Fruit fly (Drosophila melanogaster) whole organism, embryonic: ENCODE results near the gene CG43093.

Source experiments
- Adf1 ChIP-seq: fragments of 200-800 bp; sonication (Bioruptor generic); IDR thresholded peaks from 2 replicates; pipeline ENCODE4 v1.3.6; 2022; ENCODE audit warnings: missing biosample characterization, missing genetic modification characterization
- Antp ChIP-seq: fragments of 200-800 bp; sonication (Bioruptor generic); optimal IDR thresholded peaks from 3 replicates; lab custom pipeline; 2016; ENCODE audit warnings: missing biosample characterization, missing genetic modification characterization
- Asciz ChIP-seq: fragments of 200-800 bp; sonication (Bioruptor generic); optimal IDR thresholded peaks from 2 replicates; lab custom pipeline; 2017; ENCODE audit warnings: missing biosample characterization, mild to moderate bottlenecking, missing genetic modification characterization, missing genetic modification reagents
- CG11696 ChIP-seq: fragments of 200-800 bp; sonication (Bioruptor generic); IDR thresholded peaks from 2 replicates; pipeline ENCODE4 v1.3.6; 2022; ENCODE audit warnings: missing biosample characterization, missing genetic modification characterization
- CG12942 ChIP-seq: fragments of 200-800 bp; sonication (Bioruptor generic); optimal IDR thresholded peaks from 3 replicates; lab custom pipeline; 2016; ENCODE audit warnings: missing biosample characterization, missing genetic modification characterization
- CG13287 ChIP-seq: fragments of 200-800 bp; sonication (Bioruptor generic); IDR thresholded peaks from 2 replicates; pipeline ENCODE4 v1.3.6; 2022; ENCODE audit warnings: missing biosample characterization, missing genetic modification characterization; ENCODE audit not compliant: partially characterized antibody
- CG13775 ChIP-seq: fragments of 200-800 bp; sonication (Bioruptor generic); optimal IDR thresholded peaks from 3 replicates; lab custom pipeline; 2017; ENCODE audit warnings: missing biosample characterization, mild to moderate bottlenecking, missing genetic modification characterization
- CG14710 ChIP-seq: fragments of 200-800 bp; sonication (Bioruptor generic); optimal IDR thresholded peaks from 3 replicates; lab custom pipeline; 2019; ENCODE audit warnings: missing biosample characterization, mild to moderate bottlenecking, missing genetic modification characterization, moderate library complexity
- CG1603 ChIP-seq: fragments of 200-800 bp; sonication (Bioruptor generic); optimal IDR thresholded peaks from 2 replicates; lab custom pipeline; 2019; ENCODE audit warnings: missing biosample characterization, mild to moderate bottlenecking, missing genetic modification characterization, moderate library complexity
- CG17612 ChIP-seq: fragments of 200-800 bp; sonication (Bioruptor generic); IDR thresholded peaks from 2 replicates; pipeline ENCODE4 v1.3.6; 2022; ENCODE audit warnings: missing biosample characterization, missing genetic modification characterization
- CG18011 ChIP-seq: fragments of 200-800 bp; sonication (Bioruptor generic); optimal IDR thresholded peaks from 2 replicates; lab custom pipeline; 2017; ENCODE audit warnings: missing biosample characterization, missing genetic modification characterization, mild to moderate bottlenecking, moderate library complexity, missing genotype
- CG18262 ChIP-seq: fragments of 200-800 bp; optimal IDR thresholded peaks from 3 replicates; lab custom pipeline; 2019; ENCODE audit warnings: missing biosample characterization, mild to moderate bottlenecking, missing genetic modification characterization, moderate library complexity
- CG18476 ChIP-seq: fragments of 200-800 bp; sonication (Bioruptor generic); optimal IDR thresholded peaks from 2 replicates; lab custom pipeline; 2016; ENCODE audit warnings: missing biosample characterization, mild to moderate bottlenecking, missing genetic modification characterization
- CG18599 ChIP-seq: fragments of 200-800 bp; sonication (Bioruptor generic); optimal IDR thresholded peaks from 3 replicates; lab custom pipeline; 2017; ENCODE audit warnings: missing biosample characterization, missing genetic modification characterization, mild to moderate bottlenecking, moderate library complexity, missing genetic modification reagents
- CG2199 ChIP-seq: fragments of 200-800 bp; sonication (Bioruptor generic); IDR thresholded peaks from 3 replicates; pipeline ENCODE4 v1.3.6; 2022; ENCODE audit warnings: missing biosample characterization, missing genetic modification characterization
- CG2712 ChIP-seq: fragments of 200-800 bp; optimal IDR thresholded peaks from 3 replicates; lab custom pipeline; 2019; ENCODE audit warnings: missing biosample characterization, mild to moderate bottlenecking, missing genetic modification characterization, moderate library complexity
- CG33213 ChIP-seq: fragments of 200-800 bp; sonication (Bioruptor generic); optimal IDR thresholded peaks from 3 replicates; lab custom pipeline; 2016; ENCODE audit warnings: missing biosample characterization, missing genetic modification characterization
- CG7963 ChIP-seq: fragments of 200-800 bp; sonication (Bioruptor generic); IDR thresholded peaks from 3 replicates; pipeline ENCODE4 v1.3.6; 2022; ENCODE audit warnings: missing biosample characterization, missing genetic modification characterization; ENCODE audit not compliant: partially characterized antibody
- CG7987 ChIP-seq: fragments of 200-800 bp; sonication (Bioruptor generic); optimal IDR thresholded peaks from 2 replicates; lab custom pipeline; 2018; ENCODE audit warnings: missing biosample characterization, mild to moderate bottlenecking, missing genetic modification characterization, moderate library complexity
- Camta ChIP-seq: fragments of 200-800 bp; sonication (Bioruptor generic); optimal IDR thresholded peaks from 2 replicates; lab custom pipeline; 2016; ENCODE audit warnings: missing biosample characterization, missing genetic modification characterization
- Dll ChIP-seq: fragments of 200-800 bp; sonication (Bioruptor generic); IDR thresholded peaks from 4 replicates; pipeline ENCODE4 v1.3.6; 2022; ENCODE audit warnings: missing biosample characterization, missing genetic modification characterization; ENCODE audit not compliant: partially characterized antibody
- Drgx ChIP-seq: fragments of 200-800 bp; sonication (Bioruptor generic); IDR thresholded peaks from 2 replicates; pipeline ENCODE4 v1.3.6; 2022; ENCODE audit warnings: missing biosample characterization, missing genetic modification characterization
- Ets97D ChIP-seq: fragments of 200-800 bp; sonication (Bioruptor generic); optimal IDR thresholded peaks from 3 replicates; lab custom pipeline; 2016; ENCODE audit warnings: missing biosample characterization, missing genetic modification characterization
- H15 ChIP-seq: fragments of 200-800 bp; sonication (Bioruptor generic); IDR thresholded peaks from 3 replicates; pipeline ENCODE4 v1.3.6; 2022; ENCODE audit warnings: missing biosample characterization, missing genetic modification characterization
- Hr78 ChIP-seq, 2 experiments: fragments of 200-800 bp in 1 of 2; fragments of >200 bp in 1 of 2; sonication (Bioruptor generic) in 1 of 2; optimal IDR thresholded peaks; 2 replicates each; lab custom pipeline; 2017 to 2019; ENCODE audit warnings: missing biosample characterization in 2 of 2, missing genetic modification characterization in 2 of 2, mild to moderate bottlenecking in 1 of 2, moderate library complexity in 1 of 2
- MESR4 ChIP-seq: fragments of 200-800 bp; sonication (Bioruptor generic); optimal IDR thresholded peaks from 2 replicates; lab custom pipeline; 2018; ENCODE audit warnings: missing biosample characterization, mild to moderate bottlenecking, missing genetic modification characterization, moderate library complexity
- Max ChIP-seq: fragments of 200-800 bp; sonication (Bioruptor generic); optimal IDR thresholded peaks from 2 replicates; lab custom pipeline; 2016; ENCODE audit warnings: missing biosample characterization, mild to moderate bottlenecking, missing genetic modification characterization
- Mes4 ChIP-seq: fragments of 200-800 bp; sonication (Bioruptor generic); optimal IDR thresholded peaks from 2 replicates; lab custom pipeline; 2016; ENCODE audit warnings: missing biosample characterization, missing genetic modification characterization
- Optix ChIP-seq: fragments of 200-800 bp; sonication (Bioruptor generic); IDR thresholded peaks from 3 replicates; pipeline ENCODE4 v1.3.6; 2022; ENCODE audit warnings: missing biosample characterization, missing genetic modification characterization
- Trl ChIP-seq, 3 experiments: fragments of >200 bp in 2 of 3; fragments of 200-800 bp in 1 of 3; sonication (Bioruptor generic) in 1 of 3; optimal IDR thresholded peaks; 2 replicates in 1 of 3; 3 replicates in 2 of 3; lab custom pipeline; 2016 to 2017; ENCODE audit warnings: missing biosample characterization in 1 of 3, missing genetic modification characterization in 1 of 3
- ase ChIP-seq: fragments of 200-800 bp; sonication (Bioruptor generic); IDR thresholded peaks from 3 replicates; pipeline ENCODE4 v1.3.6; 2022; ENCODE audit warnings: missing biosample characterization, missing genetic modification characterization
- ash1 ChIP-seq: fragments of 200-800 bp; sonication (Bioruptor generic); optimal IDR thresholded peaks from 2 replicates; lab custom pipeline; 2018; ENCODE audit warnings: missing biosample characterization, mild to moderate bottlenecking, missing genetic modification characterization
- bcd ChIP-seq: fragments of 200-800 bp; sonication (Bioruptor generic); optimal IDR thresholded peaks from 2 replicates; lab custom pipeline; 2017; ENCODE audit warnings: missing biosample characterization, mild to moderate bottlenecking, missing genetic modification characterization
- bowl ChIP-seq: fragments of 200-800 bp; sonication (Bioruptor generic); IDR thresholded peaks from 2 replicates; pipeline ENCODE4 v1.3.6; 2022; ENCODE audit warnings: missing biosample characterization, missing genetic modification characterization
- cas ChIP-seq: fragments of 200-800 bp; sonication (Bioruptor generic); IDR thresholded peaks from 2 replicates; pipeline ENCODE4 v1.3.6; 2022; ENCODE audit warnings: missing biosample characterization, missing genetic modification characterization
- caup ChIP-seq: fragments of 200-800 bp; sonication (Bioruptor generic); optimal IDR thresholded peaks from 3 replicates; lab custom pipeline; 2017; ENCODE audit warnings: missing biosample characterization, mild to moderate bottlenecking, missing genetic modification characterization, moderate library complexity; ENCODE audit not compliant: severe bottlenecking
- corto ChIP-seq: fragments of 200-800 bp; sonication (Bioruptor generic); optimal IDR thresholded peaks from 2 replicates; lab custom pipeline; 2016; ENCODE audit warnings: missing biosample characterization, mild to moderate bottlenecking, missing genetic modification characterization, moderate library complexity
- croc ChIP-seq: fragments of 200-800 bp; sonication (Bioruptor generic); conservative IDR thresholded peaks from 3 replicates; pipeline ENCODE4 v1.3.6; 2022; ENCODE audit warnings: missing biosample characterization, missing genetic modification characterization
- crp ChIP-seq, 2 experiments: fragments of 200-800 bp; sonication (Bioruptor generic); optimal IDR thresholded peaks; 2 replicates in 1 of 2; 3 replicates in 1 of 2; lab custom pipeline; 2017; ENCODE audit warnings: missing biosample characterization in 2 of 2, missing genetic modification characterization in 2 of 2, mild to moderate bottlenecking in 1 of 2, moderate library complexity in 1 of 2
- dpn ChIP-seq, 2 experiments: fragments of 200-800 bp; sonication (Bioruptor generic); optimal IDR thresholded peaks; 3 replicates each; lab custom pipeline; 2016; ENCODE audit warnings: missing biosample characterization in 2 of 2, missing genetic modification characterization in 2 of 2
- dysf ChIP-seq: fragments of 200-800 bp; sonication (Bioruptor generic); IDR thresholded peaks from 3 replicates; pipeline ENCODE4 v1.3.6; 2022; ENCODE audit warnings: missing biosample characterization, missing genetic modification characterization
- eve ChIP-seq, 2 experiments: fragments of >200 bp; optimal IDR thresholded peaks; 2 replicates each; lab custom pipeline; 2017; ENCODE audit warnings: missing biosample characterization in 2 of 2, missing genetic modification characterization in 2 of 2
- fd102C ChIP-seq: fragments of 200-800 bp; sonication (Bioruptor generic); optimal IDR thresholded peaks from 2 replicates; lab custom pipeline; 2018; ENCODE audit warnings: missing biosample characterization, mild to moderate bottlenecking, missing genetic modification characterization, moderate library complexity
- klu ChIP-seq: fragments of 200-800 bp; sonication (Bioruptor generic); IDR thresholded peaks from 2 replicates; pipeline ENCODE4 v1.3.6; 2022; ENCODE audit warnings: missing biosample characterization, missing genetic modification characterization
- nmo ChIP-seq: fragments of 200-800 bp; sonication (Bioruptor generic); optimal IDR thresholded peaks from 2 replicates; lab custom pipeline; 2018; ENCODE audit warnings: missing biosample characterization, mild to moderate bottlenecking, missing genetic modification characterization, moderate library complexity
- peb ChIP-seq: fragments of 200-800 bp; sonication (Bioruptor generic); IDR thresholded peaks from 2 replicates; pipeline ENCODE4 v1.3.6; 2022; ENCODE audit warnings: missing biosample characterization, missing genetic modification characterization
- pzg ChIP-seq: fragments of 200-800 bp; sonication (Bioruptor generic); optimal IDR thresholded peaks from 3 replicates; lab custom pipeline; 2018; ENCODE audit warnings: missing biosample characterization, mild to moderate bottlenecking, missing genetic modification characterization, moderate library complexity
- stwl ChIP-seq: fragments of 200-800 bp; sonication (Bioruptor generic); optimal IDR thresholded peaks from 3 replicates; lab custom pipeline; 2018; ENCODE audit warnings: missing biosample characterization, mild to moderate bottlenecking, missing genetic modification characterization, moderate library complexity
- vfl ChIP-seq: fragments of 200-800 bp; sonication (Bioruptor generic); optimal IDR thresholded peaks from 2 replicates; lab custom pipeline; 2016; ENCODE audit warnings: missing biosample characterization, missing genetic modification characterization
- zfh1 ChIP-seq: fragments of 200-800 bp; sonication (Bioruptor generic); IDR thresholded peaks from 3 replicates; pipeline ENCODE4 v1.3.6; 2022; ENCODE audit warnings: missing biosample characterization, missing genetic modification characterization

Gene CG43093

DNA sequence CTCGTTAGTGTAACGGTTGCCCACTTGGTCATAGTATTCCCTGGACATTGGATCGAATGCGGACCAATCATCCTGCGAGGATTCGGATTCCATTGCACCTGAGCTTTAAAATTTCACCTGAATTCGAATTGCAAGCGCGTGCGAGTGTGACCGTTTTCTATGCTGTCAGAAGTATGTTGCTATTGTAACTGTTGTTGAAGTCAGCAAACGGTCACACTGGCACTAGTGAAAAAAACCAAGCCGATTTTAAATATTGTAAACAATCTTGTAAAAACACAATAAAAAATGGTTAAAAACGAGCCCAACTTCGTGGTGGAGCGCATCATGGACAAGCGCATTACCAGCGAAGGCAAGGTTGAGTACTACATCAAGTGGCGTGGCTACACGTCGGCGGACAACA lies 24.7 kb downstream of the CG43093 start, which contains the start of the genes vret and HP1c:
vret (minus strand) TSS at position 150 of the 400 bp plus-strand sequence.
HP1c (plus strand) TSS at position 189 of the 400 bp plus-strand sequence.
- no peak for TF ChIP-seq CG18262 (tag; lab: Kevin White, UChicago)
- TF ChIP-seq CG13775 (GFP tag; lab: Kevin White, UChicago): no peak
- TF ChIP-seq Adf1: no peak
- TF ChIP-seq CG18476 (GFP tag; lab: Kevin White, UChicago): no peak
- TF ChIP-seq CG7987 (GFP tag; lab: Kevin White, UChicago): no peak
- TF ChIP-seq CG2712 (tag; lab: Kevin White, UChicago): no peak
- no peak for TF ChIP-seq bcd (GFP tag; lab: Kevin White, UChicago)
- no peak for TF ChIP-seq zfh1 (GFP tag; lab: Robert Waterston, UW)
- no peak for TF ChIP-seq fd102C
- peak; percentile 48; the same call in 1 of the 3 replicates for TF ChIP-seq CG2199
- peak; percentile 69 for TF ChIP-seq stwl (tag; lab: Kevin White, UChicago)
- TF ChIP-seq croc: no peak
- no peak for TF ChIP-seq Hr78 (GFP tag; optimal IDR thresholded peaks at IDR 0.05; lab: Kevin White, UChicago)
- 0 out of 3 replicates have a peak, but pooled peaks have one; percentile 13 for TF ChIP-seq CG7963 (GFP tag; lab: Robert Waterston, UW)
- peak; percentile 78 for TF ChIP-seq pzg (GFP tag; lab: Kevin White, UChicago)
- TF ChIP-seq ash1 (GFP tag; lab: Kevin White, UChicago): no peak
- TF ChIP-seq Mes4 (GFP tag; lab: Kevin White, UChicago): no peak
- TF ChIP-seq Dll (GFP tag; lab: Robert Waterston, UW): no peak
- TF ChIP-seq MESR4 (GFP tag; lab: Kevin White, UChicago): peak; percentile 84
- no peak for TF ChIP-seq eve (GFP tag; optimal IDR thresholded peaks at IDR 0.05; lab: Kevin White, UChicago)
- no peak for TF ChIP-seq ase (GFP tag; lab: Robert Waterston, UW)
- no peak for TF ChIP-seq Antp (GFP tag; lab: Kevin White, UChicago)
- no peak for TF ChIP-seq bowl (GFP tag; lab: Robert Waterston, UW)
- no peak for TF ChIP-seq Camta (GFP tag; lab: Kevin White, UChicago)
- TF ChIP-seq Ets97D (GFP tag; lab: Kevin White, UChicago): peak; percentile 34
- TF ChIP-seq caup (GFP tag; lab: Kevin White, UChicago): no peak
- no peak for TF ChIP-seq peb (GFP tag; lab: Robert Waterston, UW)
- no peak for TF ChIP-seq vfl (GFP tag; lab: Kevin White, UChicago)
- no peak for TF ChIP-seq H15 (GFP tag; lab: Robert Waterston, UW)
- TF ChIP-seq cas (GFP tag; lab: Robert Waterston, UW): no peak
- peak; percentile 56; the same call in 1 of the 2 replicates for TF ChIP-seq CG13287
- TF ChIP-seq crp (GFP tag; optimal IDR thresholded peaks at IDR 0.05; lab: Kevin White, UChicago): peak in 1 of 2 experiments; percentile 52
- peak; percentile 7 for TF ChIP-seq nmo
- no peak for TF ChIP-seq CG12942 (GFP tag; lab: Kevin White, UChicago)
- no peak for TF ChIP-seq Max
- no peak for TF ChIP-seq Drgx (GFP tag; lab: Robert Waterston, UW)
- peak; percentile 95 for TF ChIP-seq CG14710
- TF ChIP-seq Trl (optimal IDR thresholded peaks at IDR 0.05; lab: Kevin White, UChicago): no peak
- no peak for TF ChIP-seq Trl (GFP tag; optimal IDR thresholded peaks at IDR 0.05; lab: Kevin White, UChicago)
- no peak for TF ChIP-seq CG18011 (GFP tag; lab: Kevin White, UChicago)
- TF ChIP-seq CG18599 (GFP tag; lab: Kevin White, UChicago): no peak
- TF ChIP-seq CG33213: no peak
- no peak for TF ChIP-seq CG11696
- TF ChIP-seq dysf (GFP tag; lab: Robert Waterston, UW): no peak
- no peak for TF ChIP-seq corto
- TF ChIP-seq CG17612: no peak
- no peak for TF ChIP-seq dpn (GFP tag; optimal IDR thresholded peaks at IDR 0.05; lab: Kevin White, UChicago)
- TF ChIP-seq CG1603 (tag; lab: Kevin White, UChicago): peak; percentile 97
- TF ChIP-seq Asciz: no peak
- no peak for TF ChIP-seq klu (GFP tag; lab: Robert Waterston, UW)
- TF ChIP-seq Optix (GFP tag; lab: Robert Waterston, UW): no peak
